Worm (Caenorhabditis elegans) whole organism, L4 larva: ENCODE results near the gene C46F9.5.

Source experiments
- D1046.2 ChIP-seq: fragments of 200-800 bp; sonication (Bioruptor generic); IDR thresholded peaks from 2 replicates; pipeline ENCODE4 v1.3.6; 2022; ENCODE audit warnings: missing genetic modification characterization, missing compliant biosample characterization
- F10B5.3 ChIP-seq: sonication (generic microtip); optimal IDR thresholded peaks from 2 replicates; lab custom pipeline; 2016; ENCODE audit warnings: mild to moderate bottlenecking, missing genetic modification characterization, missing compliant biosample characterization
- F26F4.8 ChIP-seq: fragments of 200-800 bp; sonication (Bioruptor generic); conservative IDR thresholded peaks from 2 replicates; pipeline ENCODE4 v1.3.6; 2022; ENCODE audit warnings: missing genetic modification characterization, missing compliant biosample characterization
- F37D6.2 ChIP-seq: sonication (generic microtip); optimal IDR thresholded peaks from 2 replicates; lab custom pipeline; 2016; ENCODE audit warnings: mild to moderate bottlenecking, missing genetic modification characterization, missing compliant biosample characterization
- F49E8.2 ChIP-seq: sonication (generic microtip); optimal IDR thresholded peaks from 2 replicates; lab custom pipeline; 2016; ENCODE audit warnings: missing compliant biosample characterization, mild to moderate bottlenecking, missing genetic modification characterization, borderline replicate concordance
- R02D3.7 ChIP-seq: fragments of 150-350 bp; sonication (generic microtip); optimal IDR thresholded peaks from 3 replicates; lab custom pipeline; 2014; ENCODE audit warnings: missing biosample characterization, missing genetic modification characterization
- T26A8.4 ChIP-seq: fragments of 200-800 bp; sonication (Bioruptor generic); IDR thresholded peaks from 2 replicates; pipeline ENCODE4 v1.3.6; 2022; ENCODE audit warnings: missing genetic modification characterization, missing compliant biosample characterization
- Y48G9A.11 ChIP-seq: fragments of 200-800 bp; sonication (Bioruptor generic); IDR thresholded peaks from 2 replicates; pipeline ENCODE4 v1.3.6; 2022; ENCODE audit warnings: missing genetic modification reagents, missing genetic modification characterization, missing compliant biosample characterization
- Y5F2A.4 ChIP-seq: fragments of 200-800 bp; sonication (Bioruptor generic); optimal IDR thresholded peaks from 2 replicates; lab custom pipeline; 2018; ENCODE audit warnings: mild to moderate bottlenecking, missing genetic modification characterization, missing compliant biosample characterization
- Y75B8A.6 ChIP-seq: fragments of 200-800 bp; sonication (Bioruptor generic); IDR thresholded peaks from 2 replicates; pipeline ENCODE4 v1.3.6; 2022; ENCODE audit warnings: missing genetic modification reagents, missing genetic modification characterization, missing compliant biosample characterization
- ZK337.2 ChIP-seq: fragments of 200-800 bp; sonication (Bioruptor generic); IDR thresholded peaks from 2 replicates; pipeline ENCODE4 v1.3.6; 2022; ENCODE audit warnings: missing genetic modification reagents, missing genetic modification characterization, missing compliant biosample characterization
- ZK546.5 ChIP-seq, 2 experiments: sonication (generic microtip); optimal IDR thresholded peaks; 2 replicates each; lab custom pipeline; 2017; ENCODE audit warnings: missing biosample characterization in 2 of 2, missing genetic modification characterization in 2 of 2
- aha-1 ChIP-seq: fragments of 150-350 bp; peaks from one replicate; lab custom pipeline; 2014; ENCODE audit warnings: missing biosample characterization, missing genetic modification characterization
- ama-1 ChIP-seq: fragments of 150-350 bp; optimal IDR thresholded peaks from 2 replicates; lab custom pipeline; 2014; ENCODE audit warnings: inconsistent platforms, mixed read lengths
- arid-1 ChIP-seq: fragments of 200-800 bp; sonication (Bioruptor generic); conservative IDR thresholded peaks from 2 replicates; pipeline ENCODE4 v1.3.6; 2022; ENCODE audit warnings: missing genetic modification reagents, missing genetic modification characterization, missing compliant biosample characterization
- ceh-28 ChIP-seq: fragments of 150-350 bp; optimal IDR thresholded peaks from 2 replicates; lab custom pipeline; 2014; ENCODE audit warnings: missing biosample characterization, missing genetic modification reagents, missing genetic modification characterization
- ctbp-1 ChIP-seq: fragments of 200-800 bp; sonication (Bioruptor generic); IDR thresholded peaks from 2 replicates; pipeline ENCODE4 v1.3.6; 2022; ENCODE audit warnings: missing genetic modification reagents, missing genetic modification characterization, missing compliant biosample characterization
- daf-8 ChIP-seq: fragments of 200-800 bp; sonication (Bioruptor generic); IDR thresholded peaks from 2 replicates; pipeline ENCODE4 v1.3.6; 2022; ENCODE audit warnings: missing genetic modification characterization, missing compliant biosample characterization
- dmd-8 ChIP-seq: fragments of 200-800 bp; sonication (Bioruptor generic); IDR thresholded peaks from 2 replicates; pipeline ENCODE4 v1.3.6; 2022; ENCODE audit warnings: missing genetic modification characterization, missing compliant biosample characterization
- dpl-1 ChIP-seq: fragments of 150-350 bp; optimal IDR thresholded peaks from 2 replicates; lab custom pipeline; 2014; ENCODE audit warnings: missing biosample characterization, missing genetic modification reagents, missing genetic modification characterization
- duxl-1 ChIP-seq: sonication (generic microtip); optimal IDR thresholded peaks from 2 replicates; lab custom pipeline; 2016; ENCODE audit warnings: mild to moderate bottlenecking, missing genetic modification characterization, moderate library complexity, missing compliant biosample characterization; ENCODE audit not compliant: poor library complexity
- hlh-11 ChIP-seq: fragments of 200-800 bp; sonication (Bioruptor generic); optimal IDR thresholded peaks from 2 replicates; lab custom pipeline; 2018; ENCODE audit warnings: mild to moderate bottlenecking, missing genetic modification characterization, missing compliant biosample characterization
- hlh-30 ChIP-seq: sonication (generic microtip); optimal IDR thresholded peaks from 2 replicates; lab custom pipeline; 2017; ENCODE audit warnings: antibody characterized with exemption, mild to moderate bottlenecking, missing genetic modification characterization, missing compliant biosample characterization; ENCODE audit not compliant: insufficient read depth
- lim-7 ChIP-seq: fragments of 200-800 bp; sonication (Bioruptor generic); IDR thresholded peaks from 2 replicates; pipeline ENCODE4 v1.3.6; 2022; ENCODE audit warnings: missing genetic modification characterization, missing compliant biosample characterization
- lin-13 ChIP-seq: fragments of 150-350 bp; optimal IDR thresholded peaks from 2 replicates; lab custom pipeline; 2014; ENCODE audit warnings: missing biosample characterization, missing genetic modification reagents, missing genetic modification characterization
- lin-15B ChIP-seq: fragments of 150-350 bp; sonication (generic microtip); optimal IDR thresholded peaks from 3 replicates; lab custom pipeline; 2014; ENCODE audit warnings: missing biosample characterization, missing genetic modification characterization
- lin-29 ChIP-seq: fragments of 200-800 bp; sonication (Bioruptor generic); IDR thresholded peaks from 2 replicates; pipeline ENCODE4 v1.3.6; 2022; ENCODE audit warnings: missing genetic modification reagents, missing genetic modification characterization, missing compliant biosample characterization
- lir-3 ChIP-seq: sonication (generic microtip); optimal IDR thresholded peaks from 2 replicates; lab custom pipeline; 2016; ENCODE audit warnings: mild to moderate bottlenecking, missing genetic modification characterization, missing compliant biosample characterization
- lsy-2 ChIP-seq, 2 experiments: fragments of 150-350 bp in 1 of 2; sonication (generic microtip) in 1 of 2; optimal IDR thresholded peaks; 2 replicates each; lab custom pipeline; 2014 to 2017; ENCODE audit warnings: missing biosample characterization in 2 of 2, missing genetic modification characterization in 2 of 2
- madf-9 ChIP-seq: fragments of 200-800 bp; sonication (Bioruptor generic); conservative IDR thresholded peaks from 2 replicates; pipeline ENCODE4 v1.3.6; 2022; ENCODE audit warnings: missing genetic modification reagents, missing genetic modification characterization, missing compliant biosample characterization
- mdl-1 ChIP-seq, 2 experiments: fragments of 150-350 bp in 1 of 2; sonication (generic microtip) in 1 of 2; optimal IDR thresholded peaks; 2 replicates each; lab custom pipeline; 2014 to 2017; ENCODE audit warnings: missing biosample characterization in 2 of 2, missing genetic modification characterization in 2 of 2
- mes-2 ChIP-seq: sonication (generic microtip); optimal IDR thresholded peaks from 2 replicates; lab custom pipeline; 2016; ENCODE audit warnings: missing genotype, mild to moderate bottlenecking, missing genetic modification characterization, missing compliant biosample characterization; ENCODE audit not compliant: poor library complexity, severe bottlenecking
- mxl-2 ChIP-seq: fragments of 200-800 bp; sonication (Bioruptor generic); conservative IDR thresholded peaks from 2 replicates; pipeline ENCODE4 v1.3.6; 2022; ENCODE audit warnings: missing genetic modification reagents, missing genetic modification characterization, missing compliant biosample characterization
- mxl-3 ChIP-seq: fragments of 200-800 bp; sonication (Bioruptor generic); optimal IDR thresholded peaks from 2 replicates; lab custom pipeline; 2018; ENCODE audit warnings: mild to moderate bottlenecking, missing genetic modification characterization, missing compliant biosample characterization
- nhr-10 ChIP-seq: fragments of 150-350 bp; optimal IDR thresholded peaks from 2 replicates; lab custom pipeline; 2014; ENCODE audit warnings: missing biosample characterization, missing genetic modification characterization
- nhr-102 ChIP-seq: sonication (generic microtip); optimal IDR thresholded peaks from 2 replicates; lab custom pipeline; 2016; ENCODE audit warnings: mild to moderate bottlenecking, missing genetic modification characterization, moderate library complexity, missing compliant biosample characterization
- nhr-237 ChIP-seq: sonication (generic microtip); optimal IDR thresholded peaks from 2 replicates; lab custom pipeline; 2017; ENCODE audit warnings: missing biosample characterization, missing genetic modification characterization
- nhr-28 ChIP-seq: fragments of 150-350 bp; optimal IDR thresholded peaks from 2 replicates; lab custom pipeline; 2014; ENCODE audit warnings: missing biosample characterization, missing genetic modification characterization
- nhr-41 ChIP-seq: fragments of 200-800 bp; sonication (Bioruptor generic); IDR thresholded peaks from 2 replicates; pipeline ENCODE4 v1.3.6; 2022; ENCODE audit warnings: missing genetic modification reagents, missing genetic modification characterization, missing compliant biosample characterization
- nhr-48 ChIP-seq: sonication (generic microtip); optimal IDR thresholded peaks from 2 replicates; lab custom pipeline; 2016; ENCODE audit warnings: mild to moderate bottlenecking, missing genetic modification characterization, missing compliant biosample characterization
- nhr-76 ChIP-seq: fragments of 150-350 bp; optimal IDR thresholded peaks from 2 replicates; lab custom pipeline; 2014; ENCODE audit warnings: missing biosample characterization, missing genetic modification characterization
- pqm-1 ChIP-seq: sonication (generic microtip); optimal IDR thresholded peaks from 2 replicates; lab custom pipeline; 2017; ENCODE audit warnings: missing biosample characterization, missing genetic modification characterization
- spr-3 ChIP-seq: fragments of 200-800 bp; sonication (Bioruptor generic); optimal IDR thresholded peaks from 2 replicates; lab custom pipeline; 2018; ENCODE audit warnings: mild to moderate bottlenecking, missing genetic modification characterization, missing compliant biosample characterization
- tag-97 ChIP-seq: fragments of 200-800 bp; sonication (Bioruptor generic); IDR thresholded peaks from 2 replicates; pipeline ENCODE4 v1.3.6; 2022; ENCODE audit warnings: missing genetic modification characterization, missing compliant biosample characterization
- tra-1 ChIP-seq: fragments of 200-800 bp; sonication (Bioruptor generic); IDR thresholded peaks from 2 replicates; pipeline ENCODE4 v1.3.6; 2022; ENCODE audit warnings: missing genetic modification reagents, missing genetic modification characterization, missing compliant biosample characterization
- unc-39 ChIP-seq: sonication (generic microtip); optimal IDR thresholded peaks from 2 replicates; lab custom pipeline; 2017; ENCODE audit warnings: missing biosample characterization, missing genetic modification characterization
- zfp-3 ChIP-seq: fragments of 200-800 bp; sonication (Bioruptor generic); conservative IDR thresholded peaks from 2 replicates; pipeline ENCODE4 v1.3.6; 2022; ENCODE audit warnings: missing genetic modification reagents, missing genetic modification characterization, missing compliant biosample characterization
- zip-2 ChIP-seq: fragments of 150-350 bp; optimal IDR thresholded peaks from 2 replicates; lab custom pipeline; 2014; ENCODE audit warnings: missing biosample characterization, missing genetic modification characterization
- ztf-11 ChIP-seq: fragments of 150-350 bp; optimal IDR thresholded peaks from 2 replicates; lab custom pipeline; 2014; ENCODE audit warnings: missing biosample characterization, missing genetic modification characterization
- ztf-7 ChIP-seq: fragments of 150-350 bp; optimal IDR thresholded peaks from 2 replicates; lab custom pipeline; 2014; ENCODE audit warnings: missing biosample characterization, missing genetic modification characterization

The C46F9.5 gene

DNA sequence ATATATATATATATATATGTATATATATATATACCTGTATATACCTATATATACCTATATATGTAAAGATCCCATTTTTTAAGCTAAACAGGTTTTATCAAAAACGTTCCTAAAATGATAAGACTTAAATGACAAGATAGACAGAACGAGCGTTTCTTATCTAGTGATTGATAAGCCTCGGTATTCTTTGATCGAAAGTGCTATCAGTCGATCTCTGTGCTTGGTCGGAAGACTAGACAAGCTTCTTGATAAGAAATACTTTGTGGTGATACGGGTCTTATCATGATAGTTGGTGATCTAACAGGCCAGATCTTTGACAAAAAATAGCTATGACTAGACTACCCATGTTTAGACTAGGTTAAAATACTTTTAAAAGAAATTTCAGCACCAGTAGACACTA, 43.7 kb upstream of the C46F9.5 start (continued):
- TF ChIP-seq ZK337.2 (GFP tag; lab: Robert Waterston, UW) (no peak), dmd-8 (no peak), unc-39 (no peak), F49E8.2 (no peak), Y48G9A.11 (no peak), lir-3 (tag; lab: Kevin White, UChicago) (no peak), aha-1 (tag; lab: Kevin White, UChicago) (peak; percentile 38), lin-29 (GFP tag; lab: Robert Waterston, UW) (no peak), nhr-102 (tag; lab: Kevin White, UChicago) (no peak), Y5F2A.4 (no peak), ceh-28 (no peak), zfp-3 (no peak), lim-7 (GFP tag; lab: Robert Waterston, UW) (no peak), lin-13 (GFP tag; lab: Kevin White, UChicago) (no peak), duxl-1 (tag; lab: Kevin White, UChicago) (peak; percentile 87), F26F4.8 (GFP tag; lab: Robert Waterston, UW) (no peak), mxl-3 (GFP tag; lab: Kevin White, UChicago) (peak; percentile 47), ZK546.5 (tag; optimal IDR thresholded peaks at IDR 0.05; lab: Kevin White, UChicago) (no peak), ama-1 (no peak), mdl-1 (tag; optimal IDR thresholded peaks at IDR 0.05; lab: Kevin White, UChicago) (peak in 1 of 2 experiments; percentile 43), D1046.2 (GFP tag; lab: Robert Waterston, UW) (no peak), spr-3 (GFP tag; lab: Kevin White, UChicago) (no peak), nhr-28 (tag; lab: Kevin White, UChicago) (peak; percentile 96), nhr-237 (no peak), hlh-11 (peak; percentile 92), F37D6.2 (tag; lab: Kevin White, UChicago) (no peak), arid-1 (GFP tag; lab: Robert Waterston, UW) (no peak), daf-8 (GFP tag; lab: Robert Waterston, UW) (no peak), zip-2 (tag; lab: Kevin White, UChicago) (no peak), Y75B8A.6 (GFP tag; lab: Robert Waterston, UW) (no peak), tag-97 (GFP tag; lab: Robert Waterston, UW) (no peak), R02D3.7 (no peak), ctbp-1 (no peak), nhr-41 (no peak), hlh-30 (tag; lab: Kevin White, UChicago) (peak; percentile 2), F10B5.3 (tag; lab: Kevin White, UChicago) (no peak), mxl-2 (GFP tag; lab: Robert Waterston, UW) (no peak), nhr-10 (no peak)

- TF ChIP-seq ztf-11 (tag; lab: Kevin White, UChicago) (no peak), zfp-3 (no peak), tra-1 (GFP tag; lab: Robert Waterston, UW) (no peak), nhr-48 (tag; lab: Kevin White, UChicago) (no peak), pqm-1 (tag; lab: Kevin White, UChicago) (no peak), mxl-2 (GFP tag; lab: Robert Waterston, UW) (no peak), madf-9 (GFP tag; lab: Robert Waterston, UW) (no peak), dpl-1 (no peak), hlh-11 (no peak), nhr-41 (no peak), nhr-76 (tag; lab: Kevin White, UChicago) (no peak), ztf-7 (tag; lab: Kevin White, UChicago) (no peak), lsy-2 (tag; optimal IDR thresholded peaks at IDR 0.05; lab: Kevin White, UChicago) (no peak), lin-15B (tag; lab: Kevin White, UChicago) (no peak), mes-2 (no peak), T26A8.4 (GFP tag; lab: Robert Waterston, UW) (no peak), Y75B8A.6 (GFP tag; lab: Robert Waterston, UW) (no peak), ctbp-1 (no peak)
Observed at ce11 chrII:1852503-1852902, 42.9 kb upstream of the C46F9.5 start, which contains the start of gene C52E2.2. Gene C52E2.2 (plus strand): TSS chrII:1852803.
